Worm (Caenorhabditis elegans): ENCODE results near the gene C09G9.8.

DNA sequence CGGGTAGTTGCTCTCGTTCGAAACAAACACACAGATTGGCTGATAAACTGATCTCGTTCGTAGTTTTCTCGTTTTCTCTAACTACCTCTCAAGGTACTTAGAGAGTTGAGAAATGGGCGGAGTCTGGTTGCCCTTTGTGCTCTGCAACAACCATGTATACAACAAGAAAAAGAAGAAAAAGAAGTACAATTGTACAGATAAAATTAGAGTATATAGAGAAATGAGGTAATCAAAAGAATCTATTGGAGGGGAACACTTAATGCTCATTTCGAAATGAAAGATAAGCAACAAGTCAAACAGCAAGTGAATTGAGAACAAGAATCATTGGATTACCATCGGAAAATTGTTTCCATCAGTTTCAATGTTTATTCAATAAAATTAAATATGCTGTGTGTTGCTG is 15.9 kb upstream of the C09G9.8 start, which contains the start of gene C09G9.1:
- TF ChIP-seq tbx-11 (GFP tag; IDR thresholded peaks at IDR 0.05), result no peak
- TF ChIP-seq aly-1 (tag; optimal IDR thresholded peaks at IDR 0.05), result no peak
